Fruit fly (Drosophila melanogaster): ENCODE results near the gene CG16888.
A peak's percentile ranks its signal among the peaks of the same experiment; 100 is the strongest.

CG16888 gene

dm6 chr2L:13835002-13835910 is 22.2 kb upstream of the CG16888 start, which contains the start of the genes mRpS23 and CenG1A (continued):
- TF ChIP-seq CG3281 (GFP tag; optimal IDR thresholded peaks at IDR 0.05): peak; percentile 100
- peak; percentile 100 for TF ChIP-seq CG6813 (GFP tag; optimal IDR thresholded peaks at IDR 0.05)
- TF ChIP-seq unpg (GFP tag; optimal IDR thresholded peaks at IDR 0.05): peak; percentile 100
- TF ChIP-seq inv (GFP tag; IDR thresholded peaks at IDR 0.05; ENCODE audit: partially characterized antibody): peak; percentile 77
- TF ChIP-seq Dek (tag; optimal IDR thresholded peaks at IDR 0.05): peak; percentile 100
- TF ChIP-seq GATAe (GFP tag; conservative IDR thresholded peaks at IDR 0.05): peak; percentile 99
- TF ChIP-seq CG7987 (GFP tag; optimal IDR thresholded peaks at IDR 0.05): peak; percentile 99
- peak; percentile 100 for TF ChIP-seq CG16815 (GFP tag; optimal IDR thresholded peaks at IDR 0.05)
- TF ChIP-seq CG4707 (GFP tag; optimal IDR thresholded peaks at IDR 0.05): peak; percentile 99
- peak; percentile 99 for TF ChIP-seq CG4820 (GFP tag; optimal IDR thresholded peaks at IDR 0.05)
- TF ChIP-seq scrt (GFP tag; optimal IDR thresholded peaks at IDR 0.05): peak; percentile 99
- peak; percentile 100 for TF ChIP-seq sr (GFP tag; IDR thresholded peaks at IDR 0.05)
- peak; percentile 100 for TF ChIP-seq crc (GFP tag; optimal IDR thresholded peaks at IDR 0.05)
- peak; percentile 99 for TF ChIP-seq dan (GFP tag; IDR thresholded peaks at IDR 0.05)
- peak; percentile 99 for TF ChIP-seq Doc2 (GFP tag; IDR thresholded peaks at IDR 0.05)
- peak; percentile 100 for TF ChIP-seq seq (GFP tag; IDR thresholded peaks at IDR 0.05)
- TF ChIP-seq dm (GFP tag; optimal IDR thresholded peaks at IDR 0.05): peak; percentile 99
- TF ChIP-seq CG3847 (GFP tag; IDR thresholded peaks at IDR 0.05): peak; percentile 100
- TF ChIP-seq Elba2 (GFP tag; optimal IDR thresholded peaks at IDR 0.05): peak; percentile 99
- TF ChIP-seq amos (GFP tag; IDR thresholded peaks at IDR 0.05; ENCODE audit: partially characterized antibody): peak; percentile 64; the same call in 1 of the 2 replicates
- peak; percentile 99 for TF ChIP-seq CG31388 (GFP tag; optimal IDR thresholded peaks at IDR 0.05)
- TF ChIP-seq CTCF (GFP tag; optimal IDR thresholded peaks at IDR 0.05): peak; percentile 82
- peak; percentile 60 for TF ChIP-seq Dp (GFP tag; optimal IDR thresholded peaks at IDR 0.05)
- TF ChIP-seq CG8290 (GFP tag; optimal IDR thresholded peaks at IDR 0.05): peak; percentile 99
- TF ChIP-seq CG8290 (tag; optimal IDR thresholded peaks at IDR 0.05): peak; percentile 98 to 100
- TF ChIP-seq CG5180 (GFP tag; optimal IDR thresholded peaks at IDR 0.05): peak; percentile 94
- peak; percentile 100 for TF ChIP-seq CG18599 (GFP tag; optimal IDR thresholded peaks at IDR 0.05)
- TF ChIP-seq chm (GFP tag; IDR thresholded peaks at IDR 0.05): peak; percentile 100
- peak; percentile 100 for TF ChIP-seq ranshi (GFP tag; IDR thresholded peaks at IDR 0.05)
- peak; percentile 83 for TF ChIP-seq hb (GFP tag; IDR thresholded peaks at IDR 0.05; ENCODE audit: partially characterized antibody)
- TF ChIP-seq Spps (tag; optimal IDR thresholded peaks at IDR 0.05): peak; percentile 99
- TF ChIP-seq CG10565 (GFP tag; optimal IDR thresholded peaks at IDR 0.05): peak; percentile 99
- peak; percentile 98 for TF ChIP-seq exex (tag; optimal IDR thresholded peaks at IDR 0.05)
- peak; percentile 100 for TF ChIP-seq CG9609 (GFP tag; optimal IDR thresholded peaks at IDR 0.05)
- TF ChIP-seq Atf3 (GFP tag; optimal IDR thresholded peaks at IDR 0.05): peak; percentile 100
- TF ChIP-seq lab (GFP tag; optimal IDR thresholded peaks at IDR 0.05): peak; percentile 100
- TF ChIP-seq CG12769 (tag; optimal IDR thresholded peaks at IDR 0.05): peak; percentile 100
- peak; percentile 100 for TF ChIP-seq lmd (GFP tag; IDR thresholded peaks at IDR 0.05)
- peak; percentile 100 for TF ChIP-seq CG10366 (GFP tag; IDR thresholded peaks at IDR 0.05)
- peak; percentile 100 for TF ChIP-seq slbo (GFP tag; IDR thresholded peaks at IDR 0.05)
- peak; percentile 98 for TF ChIP-seq D19B (GFP tag; optimal IDR thresholded peaks at IDR 0.05)
- peak; percentile 99 for TF ChIP-seq CG15601 (tag; optimal IDR thresholded peaks at IDR 0.05)
- TF ChIP-seq Pdp1 (GFP tag; optimal IDR thresholded peaks at IDR 0.05): peak; percentile 99 to 100
- TF ChIP-seq ash1 (GFP tag; optimal IDR thresholded peaks at IDR 0.05): peak; percentile 99
- peak; percentile 99 for TF ChIP-seq B-H2 (GFP tag; optimal IDR thresholded peaks at IDR 0.05)
- peak; percentile 85 for TF ChIP-seq vnd (GFP tag; IDR thresholded peaks at IDR 0.05; ENCODE audit: partially characterized antibody)
- no peak for TF ChIP-seq Hr39 (optimal IDR thresholded peaks at IDR 0.05)
- peak; percentile 95 for TF ChIP-seq CG3995 (GFP tag; optimal IDR thresholded peaks at IDR 0.05)
- peak; percentile 85 for TF ChIP-seq HLH4C (GFP tag; IDR thresholded peaks at IDR 0.05; ENCODE audit: partially characterized antibody)

Measured in whole organism, embryonic.